Fruit fly (Drosophila melanogaster) whole organism, prepupa: Measurements from ENCODE around the gene trol.

ENCODE experiments used
- Blimp-1 ChIP-seq: fragments of 200-800 bp; sonication (Bioruptor generic); optimal IDR thresholded peaks from 3 replicates; lab custom pipeline; 2017; ENCODE audit warnings: missing biosample characterization, missing genetic modification characterization, mild to moderate bottlenecking, moderate library complexity, missing genetic modification reagents
- CG10631 ChIP-seq: fragments of 200-800 bp; sonication (Bioruptor generic); optimal IDR thresholded peaks from 2 replicates; lab custom pipeline; 2016; ENCODE audit warnings: missing biosample characterization, missing genetic modification characterization
- CG11294 ChIP-seq: fragments of 200-800 bp; sonication (Bioruptor generic); IDR thresholded peaks from 2 replicates; pipeline ENCODE4 v1.3.6; 2022; ENCODE audit warnings: missing biosample characterization, missing genetic modification characterization
- CG11762 ChIP-seq: fragments of 200-800 bp; sonication (Bioruptor generic); optimal IDR thresholded peaks from 3 replicates; lab custom pipeline; 2016; ENCODE audit warnings: missing biosample characterization, missing genetic modification characterization; ENCODE audit not compliant: insufficient read depth
- CG11902 ChIP-seq: fragments of 200-800 bp; sonication (Bioruptor generic); optimal IDR thresholded peaks from 3 replicates; lab custom pipeline; 2016; ENCODE audit warnings: missing biosample characterization, missing genetic modification characterization
- CG3032 ChIP-seq: fragments of 200-800 bp; optimal IDR thresholded peaks from 2 replicates; lab custom pipeline; 2019; ENCODE audit warnings: missing biosample characterization, mild to moderate bottlenecking, missing genetic modification characterization, moderate library complexity
- CG32006 ChIP-seq: fragments of 200-800 bp; sonication (Bioruptor generic); optimal IDR thresholded peaks from 3 replicates; lab custom pipeline; 2017; ENCODE audit warnings: missing biosample characterization, mild to moderate bottlenecking, missing genetic modification characterization
- CG3919 ChIP-seq: fragments of 200-800 bp; sonication (Bioruptor generic); optimal IDR thresholded peaks from 3 replicates; lab custom pipeline; 2016; ENCODE audit warnings: missing biosample characterization, missing genetic modification characterization
- CG4318 ChIP-seq: fragments of 200-800 bp; sonication (Bioruptor generic); optimal IDR thresholded peaks from 3 replicates; lab custom pipeline; 2017; ENCODE audit warnings: missing biosample characterization, mild to moderate bottlenecking, missing genetic modification characterization
- CG6792 ChIP-seq: fragments of 200-800 bp; sonication (Bioruptor generic); optimal IDR thresholded peaks from 3 replicates; lab custom pipeline; 2016; ENCODE audit warnings: missing biosample characterization, missing genetic modification characterization
- CG6808 ChIP-seq: fragments of 200-800 bp; sonication (Bioruptor generic); optimal IDR thresholded peaks from 3 replicates; lab custom pipeline; 2017; ENCODE audit warnings: missing biosample characterization, missing genetic modification characterization, mild to moderate bottlenecking, moderate library complexity, missing genetic modification reagents
- CG6854 ChIP-seq: fragments of 200-800 bp; sonication (Bioruptor generic); optimal IDR thresholded peaks from 2 replicates; lab custom pipeline; 2017; ENCODE audit warnings: missing biosample characterization, mild to moderate bottlenecking, missing genetic modification characterization
- CG7368 ChIP-seq: fragments of 200-800 bp; sonication (Bioruptor generic); optimal IDR thresholded peaks from 3 replicates; lab custom pipeline; 2016; ENCODE audit warnings: missing biosample characterization, missing genetic modification characterization
- CG8119 ChIP-seq: fragments of 200-800 bp; sonication (Bioruptor generic); IDR thresholded peaks from 3 replicates; pipeline ENCODE4 v1.3.6; 2022; ENCODE audit warnings: missing biosample characterization, missing genetic modification characterization
- CG8632 ChIP-seq: fragments of 200-800 bp; sonication (Bioruptor generic); optimal IDR thresholded peaks from 3 replicates; lab custom pipeline; 2016; ENCODE audit warnings: missing biosample characterization, missing genetic modification characterization
- CG9139 ChIP-seq: fragments of 200-800 bp; sonication (Bioruptor generic); optimal IDR thresholded peaks from 3 replicates; lab custom pipeline; 2017; ENCODE audit warnings: missing biosample characterization, mild to moderate bottlenecking, missing genetic modification characterization
- Eip78C ChIP-seq: fragments of 200-800 bp; sonication (Bioruptor generic); peaks from one replicate; lab custom pipeline; 2016; ENCODE audit warnings: missing biosample characterization, missing genetic modification characterization
- Ets96B ChIP-seq: fragments of 200-800 bp; optimal IDR thresholded peaks from 2 replicates; lab custom pipeline; 2019; ENCODE audit warnings: missing biosample characterization, mild to moderate bottlenecking, missing genetic modification characterization, moderate library complexity
- Hr38 ChIP-seq: sonication (Bioruptor generic); optimal IDR thresholded peaks from 2 replicates; lab custom pipeline; 2016; ENCODE audit warnings: missing biosample characterization, missing genetic modification characterization
- Hr39 ChIP-seq: fragments of 200-800 bp; sonication (Bioruptor generic); optimal IDR thresholded peaks from 2 replicates; lab custom pipeline; 2016; ENCODE audit warnings: missing biosample characterization, missing genetic modification characterization
- Hr4 ChIP-seq: fragments of 200-800 bp; sonication (Bioruptor generic); optimal IDR thresholded peaks from 3 replicates; lab custom pipeline; 2016; ENCODE audit warnings: missing biosample characterization, missing genetic modification characterization
- OdsH ChIP-seq: fragments of 200-800 bp; sonication (Bioruptor generic); optimal IDR thresholded peaks from 3 replicates; lab custom pipeline; 2016; ENCODE audit warnings: missing biosample characterization, missing genetic modification characterization
- Sox14 ChIP-seq: fragments of 200-800 bp; sonication (Bioruptor generic); optimal IDR thresholded peaks from 3 replicates; lab custom pipeline; 2016; ENCODE audit warnings: missing biosample characterization, missing genetic modification characterization
- Sox15 ChIP-seq: fragments of 200-800 bp; sonication (Bioruptor generic); optimal IDR thresholded peaks from 3 replicates; lab custom pipeline; 2016; ENCODE audit warnings: missing biosample characterization, missing genetic modification characterization
- achi ChIP-seq: fragments of 200-800 bp; sonication (Bioruptor generic); optimal IDR thresholded peaks from 3 replicates; lab custom pipeline; 2016; ENCODE audit warnings: missing biosample characterization, missing genetic modification characterization
- acj6 ChIP-seq: fragments of 200-800 bp; sonication (Bioruptor generic); optimal IDR thresholded peaks from 3 replicates; lab custom pipeline; 2016; ENCODE audit warnings: missing biosample characterization, missing genetic modification characterization
- dac ChIP-seq: fragments of 200-800 bp; sonication (Bioruptor generic); optimal IDR thresholded peaks from 2 replicates; lab custom pipeline; 2017; ENCODE audit warnings: missing biosample characterization, mild to moderate bottlenecking, missing genetic modification characterization
- dsx ChIP-seq: fragments of 200-800 bp; optimal IDR thresholded peaks from 3 replicates; lab custom pipeline; 2019; ENCODE audit warnings: missing biosample characterization, mild to moderate bottlenecking, missing genetic modification characterization, moderate library complexity; ENCODE audit not compliant: poor library complexity, severe bottlenecking
- eg ChIP-seq: fragments of 200-800 bp; sonication (Bioruptor generic); IDR thresholded peaks from 3 replicates; pipeline ENCODE4 v1.3.6; 2022; ENCODE audit warnings: missing biosample characterization, missing genetic modification characterization
- esn ChIP-seq: fragments of 200-800 bp; sonication (Bioruptor generic); optimal IDR thresholded peaks from 2 replicates; lab custom pipeline; 2016; ENCODE audit warnings: missing biosample characterization, mild to moderate bottlenecking, missing genetic modification characterization, moderate library complexity
- fd59A ChIP-seq: fragments of 200-800 bp; sonication (Bioruptor generic); optimal IDR thresholded peaks from 2 replicates; lab custom pipeline; 2017; ENCODE audit warnings: missing biosample characterization, mild to moderate bottlenecking, missing genetic modification characterization, missing genetic modification reagents
- fd85E ChIP-seq: fragments of 200-800 bp; sonication (Bioruptor generic); optimal IDR thresholded peaks from 3 replicates; lab custom pipeline; 2016; ENCODE audit warnings: missing biosample characterization, missing genetic modification characterization
- fkh ChIP-seq: fragments of 200-800 bp; sonication (Bioruptor generic); optimal IDR thresholded peaks from 3 replicates; lab custom pipeline; 2017; ENCODE audit warnings: missing biosample characterization, mild to moderate bottlenecking, missing genetic modification characterization, moderate library complexity
- net ChIP-seq: fragments of 200-800 bp; sonication (Bioruptor generic); optimal IDR thresholded peaks from 3 replicates; lab custom pipeline; 2016; ENCODE audit warnings: missing biosample characterization, missing genetic modification characterization
- salr ChIP-seq, 2 experiments: fragments of 200-800 bp; sonication (Bioruptor generic); optimal IDR thresholded peaks; 3 replicates each; lab custom pipeline; 2016 to 2018; ENCODE audit warnings: missing biosample characterization in 2 of 2, missing genetic modification characterization in 2 of 2, mild to moderate bottlenecking in 1 of 2
- ss ChIP-seq, 2 experiments: fragments of 200-800 bp; sonication (Bioruptor generic); optimal IDR thresholded peaks; 2 replicates in 1 of 2; 3 replicates in 1 of 2; lab custom pipeline; 2017 to 2018; ENCODE audit warnings: mild to moderate bottlenecking in 2 of 2, missing biosample characterization in 2 of 2, missing genetic modification characterization in 2 of 2, moderate library complexity in 1 of 2
- svp ChIP-seq: fragments of 200-800 bp; sonication (Bioruptor generic); peaks from one replicate; lab custom pipeline; 2016; ENCODE audit warnings: missing biosample characterization, missing genetic modification characterization

trol gene

DNA sequence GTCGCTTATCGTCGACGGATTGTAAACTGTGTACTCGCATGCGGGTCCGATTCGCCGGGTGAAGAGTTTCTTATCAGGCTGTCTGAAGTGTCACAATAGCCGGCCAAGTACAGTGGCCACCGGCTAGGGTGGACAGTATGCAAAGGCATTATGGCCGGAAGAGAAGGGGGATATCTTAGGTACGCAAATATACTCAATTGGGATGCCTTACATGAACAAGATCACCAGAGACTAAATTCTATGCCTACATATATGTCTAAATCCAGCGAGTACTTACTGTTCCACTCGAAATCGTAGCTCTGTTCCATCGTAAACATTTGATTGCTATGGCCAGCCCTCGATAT, 48.5 kb upstream of the trol start (continued):
- peak; percentile 88 for TF ChIP-seq net (GFP tag; lab: Kevin White, UChicago)
- TF ChIP-seq fd59A (GFP tag; lab: Kevin White, UChicago), result peak; percentile 83
- TF ChIP-seq Sox14 (GFP tag; lab: Kevin White, UChicago), result peak; percentile 94
- TF ChIP-seq CG3919, result peak; percentile 95
- peak; percentile 85 for TF ChIP-seq Ets96B (tag; lab: Kevin White, UChicago)
- peak; percentile 89 for TF ChIP-seq Hr4
- peak; percentile 6 for TF ChIP-seq Hr38
- peak; percentile 67 for TF ChIP-seq fkh (GFP tag; lab: Kevin White, UChicago)
- TF ChIP-seq CG4318 (GFP tag; lab: Kevin White, UChicago), result peak; percentile 74
- TF ChIP-seq svp (GFP tag; lab: Kevin White, UChicago), result peak; percentile 99
- TF ChIP-seq CG8119, result peak; percentile 81
- TF ChIP-seq CG8632, result peak; percentile 91
- peak; percentile 93 for TF ChIP-seq esn (GFP tag; lab: Kevin White, UChicago)
- TF ChIP-seq dsx (GFP tag; lab: Kevin White, UChicago), result peak; percentile 78
- peak; percentile 93 for TF ChIP-seq Sox15 (GFP tag; lab: Kevin White, UChicago)
- TF ChIP-seq CG11762 (GFP tag; lab: Kevin White, UChicago), result peak; percentile 83
- TF ChIP-seq ss (GFP tag; optimal IDR thresholded peaks at IDR 0.05; lab: Kevin White, UChicago), result peak; percentile 66 to 88
- peak; percentile 88 for TF ChIP-seq achi (GFP tag; lab: Kevin White, UChicago)
- TF ChIP-seq Hr39 (GFP tag; lab: Kevin White, UChicago), result peak; percentile 97
- peak; percentile 95 for TF ChIP-seq eg (GFP tag; lab: Robert Waterston, UW)
- TF ChIP-seq CG3032 (tag; lab: Kevin White, UChicago), result peak; percentile 78
- peak; percentile 61 for TF ChIP-seq dac
- peak; percentile 84 for TF ChIP-seq CG6854 (GFP tag; lab: Kevin White, UChicago)
- peak; percentile 91 for TF ChIP-seq acj6 (GFP tag; lab: Kevin White, UChicago)
- peak in 1 of 2 experiments; percentile 79 for TF ChIP-seq salr (GFP tag; optimal IDR thresholded peaks at IDR 0.05; lab: Kevin White, UChicago)
- TF ChIP-seq Eip78C (GFP tag; lab: Kevin White, UChicago), result peak; percentile 96
- peak; percentile 92 for TF ChIP-seq OdsH
- peak; percentile 86 for TF ChIP-seq CG10631 (GFP tag; lab: Kevin White, UChicago)
- peak; percentile 95 for TF ChIP-seq CG7368 (GFP tag; lab: Kevin White, UChicago)
- peak; percentile 86 for TF ChIP-seq CG32006 (GFP tag; lab: Kevin White, UChicago)
- TF ChIP-seq CG11902, result peak; percentile 96
- TF ChIP-seq CG6792 (GFP tag; lab: Kevin White, UChicago), result peak; percentile 93
- TF ChIP-seq, all 60 proteins: peak for 60

DNA sequence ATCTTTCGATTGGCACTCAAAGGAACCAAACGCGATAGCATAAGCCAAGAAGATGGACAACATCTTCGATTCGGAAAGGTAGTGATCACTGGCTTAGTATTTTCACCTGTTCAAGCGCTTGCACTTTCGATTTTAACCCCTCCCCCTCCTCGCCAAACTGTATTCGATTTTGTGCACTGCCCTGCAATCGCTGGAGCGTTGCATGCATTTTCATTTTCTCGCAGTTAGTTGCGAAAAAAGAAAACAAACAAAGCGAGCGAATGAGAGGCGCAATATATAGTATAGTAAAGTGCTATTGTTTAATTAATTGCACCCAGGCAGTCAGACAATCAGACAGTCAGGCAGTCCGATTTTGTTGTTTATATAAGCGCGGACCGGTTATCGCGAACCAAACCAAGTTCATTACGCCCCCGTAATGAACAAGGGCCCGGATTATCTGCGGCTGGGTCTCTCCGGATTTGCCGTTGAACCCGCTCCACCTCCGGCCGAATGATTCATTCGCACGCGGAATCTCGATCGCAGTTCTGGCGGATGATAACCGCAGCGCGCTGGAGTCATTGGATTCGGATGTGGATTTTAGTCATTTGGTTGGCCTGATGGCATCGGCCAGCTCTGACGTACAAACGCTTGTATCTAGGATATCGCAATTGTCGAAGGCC, 48.0 kb upstream of the trol start:
- TF ChIP-seq Blimp-1 (GFP tag; lab: Kevin White, UChicago) (peak; percentile 12), CG8119 (no peak), fd85E (GFP tag; lab: Kevin White, UChicago) (no peak), Eip78C (GFP tag; lab: Kevin White, UChicago) (peak; percentile 56)

DNA sequence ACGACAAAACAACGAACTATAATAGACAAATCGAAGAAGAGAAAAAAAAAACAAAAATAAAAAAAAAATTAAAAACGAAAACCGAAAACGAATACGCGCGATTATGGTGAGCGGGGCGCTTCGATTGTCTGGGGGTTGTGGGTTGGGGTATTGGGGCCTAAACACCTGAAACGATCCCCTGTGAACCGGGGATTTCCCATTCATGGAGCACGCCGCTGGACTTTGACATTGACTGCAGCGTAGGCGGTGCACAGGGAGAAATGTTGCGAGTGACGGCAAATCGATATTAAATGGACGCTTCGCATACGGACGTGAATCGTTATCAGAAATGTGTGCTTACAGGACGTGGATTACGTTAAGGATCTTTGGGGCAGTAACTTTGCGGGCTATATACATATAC, 47.0 kb upstream of the trol start:
- TF ChIP-seq CG6808 (GFP tag; lab: Kevin White, UChicago) (peak; percentile 22), CG9139 (peak; percentile 28), CG11294 (GFP tag; lab: Robert Waterston, UW) (no peak), ss (GFP tag; optimal IDR thresholded peaks at IDR 0.05; lab: Kevin White, UChicago) (peak in 1 of 2 experiments; percentile 31), esn (GFP tag; lab: Kevin White, UChicago) (no peak)
